Worm (Caenorhabditis elegans): ENCODE measurements around the gene T19D12.9.

DNA sequence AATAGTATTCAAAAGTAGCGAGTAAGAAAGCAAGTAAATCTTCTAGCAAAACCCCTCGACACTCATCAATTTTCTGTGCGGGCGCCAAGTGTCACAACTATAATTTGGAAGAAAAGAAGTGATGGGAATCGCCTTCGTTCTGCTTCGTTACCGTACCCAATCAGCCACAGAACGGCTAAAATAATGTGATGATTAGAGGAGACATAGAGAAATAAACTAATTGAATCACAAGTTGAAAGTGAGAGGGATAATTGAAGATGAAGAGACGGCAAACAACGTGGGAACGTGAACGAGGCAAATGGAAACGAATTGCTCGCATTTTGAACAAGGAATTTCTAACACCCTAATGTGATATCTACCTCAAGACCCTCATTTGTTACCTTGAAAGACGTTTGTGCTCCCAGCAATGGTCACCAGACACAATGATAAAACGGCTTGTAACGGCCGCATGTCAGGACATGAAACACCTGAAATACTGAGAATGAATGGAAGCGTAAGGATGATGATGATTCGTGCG is 11.5 kb downstream of the T19D12.9 start, which contains the start of gene T19D12.6:
- TF ChIP-seq unc-62 (GFP tag; optimal IDR thresholded peaks at IDR 0.05), result no peak
- no peak for TF ChIP-seq nhr-11 (tag; optimal IDR thresholded peaks at IDR 0.05)

All from whole organism, L2 larva.